Worm (Caenorhabditis elegans): Measurements from ENCODE around the gene gcsh-1.

gcsh-1 gene

ce11 chrX:14478743-14479428 lies 36.0 kb downstream of the gcsh-1 start, which contains the start of gene M163.11 (continued):
- TF ChIP-seq daf-16 (GFP tag; optimal IDR thresholded peaks at IDR 0.05) (peak in 1 of 2 experiments; percentile 72), daf-16 (tag; optimal IDR thresholded peaks at IDR 0.05) (peak; percentile 54), lin-1 (GFP tag; IDR thresholded peaks at IDR 0.05) (peak; percentile 72; the same call in 1 of the 2 replicates), D1046.2 (GFP tag; IDR thresholded peaks at IDR 0.05) (peak; percentile 85; the same call in 1 of the 2 replicates), tra-1 (GFP tag; IDR thresholded peaks at IDR 0.05) (peak; percentile 74), saeg-2 (GFP tag; IDR thresholded peaks at IDR 0.05) (0 out of 2 replicates have a peak, but pooled peaks have one; percentile 62), set-16 (GFP tag; IDR thresholded peaks at IDR 0.05) (no peak), Y48G9A.11 (GFP tag; IDR thresholded peaks at IDR 0.05) (peak; percentile 55), ZK546.5 (tag; optimal IDR thresholded peaks at IDR 0.05) (no peak), duxl-1 (tag; optimal IDR thresholded peaks at IDR 0.05; ENCODE audit: poor library complexity) (peak; percentile 64), fkh-10 (GFP tag; optimal IDR thresholded peaks at IDR 0.05) (no peak), snpc-1.2 (GFP tag; IDR thresholded peaks at IDR 0.05) (peak; percentile 77), F49E8.2 (tag; optimal IDR thresholded peaks at IDR 0.05; ENCODE audit: borderline replicate concordance) (peak; percentile 38), daf-12 (tag; optimal IDR thresholded peaks at IDR 0.05) (no peak), T26A8.4 (GFP tag; IDR thresholded peaks at IDR 0.05) (peak; percentile 22; the same call in 1 of the 2 replicates), lin-39 (tag; optimal IDR thresholded peaks at IDR 0.05) (no peak), nhr-48 (tag; optimal IDR thresholded peaks at IDR 0.05) (peak; percentile 1), lin-15B (tag; optimal IDR thresholded peaks at IDR 0.05) (no peak), T20F7.1 (GFP tag; optimal IDR thresholded peaks at IDR 0.05) (peak; percentile 43), unc-39 (tag; optimal IDR thresholded peaks at IDR 0.05) (no peak), mxl-3 (GFP tag; optimal IDR thresholded peaks at IDR 0.05) (peak; percentile 24), nhr-102 (tag; optimal IDR thresholded peaks at IDR 0.05) (no peak), Y75B8A.6 (GFP tag; IDR thresholded peaks at IDR 0.05) (no peak), nhr-42 (GFP tag; IDR thresholded peaks at IDR 0.05) (peak; percentile 74), zfp-2 (tag; optimal IDR thresholded peaks at IDR 0.05) (no peak)

DNA sequence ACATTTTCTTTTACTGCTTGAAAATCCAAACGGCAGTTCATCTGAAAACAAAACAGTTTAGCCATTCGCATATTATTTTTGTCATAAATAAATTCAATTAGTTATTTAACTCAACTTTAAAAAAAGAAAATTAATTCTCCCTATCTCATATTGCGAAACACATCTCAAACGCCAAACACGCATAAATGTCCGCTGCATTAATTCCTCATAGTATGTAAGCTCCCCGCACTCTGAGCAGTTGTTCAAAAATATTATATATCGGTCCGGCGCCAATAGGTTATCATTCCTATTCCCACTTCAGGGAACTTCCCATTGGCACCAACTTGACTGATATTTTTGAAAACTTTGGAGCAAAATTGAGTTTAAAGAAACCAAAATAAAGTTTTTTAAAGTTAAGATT lies 36.7 kb downstream of the gcsh-1 start:
- TF ChIP-seq ceh-44 (GFP tag; IDR thresholded peaks at IDR 0.05) (no peak), ceh-62 (tag; optimal IDR thresholded peaks at IDR 0.05) (no peak), mes-2 (tag; optimal IDR thresholded peaks at IDR 0.05; ENCODE audit: poor library complexity, severe bottlenecking) (peak; percentile 54), D1046.2 (GFP tag; IDR thresholded peaks at IDR 0.05) (no peak), pqm-1 (tag; optimal IDR thresholded peaks at IDR 0.05) (no peak), F37D6.2 (tag; optimal IDR thresholded peaks at IDR 0.05) (peak; percentile 65), hmg-1.1 (GFP tag; IDR thresholded peaks at IDR 0.05) (peak; percentile 48), nhr-25 (tag; optimal IDR thresholded peaks at IDR 0.05; ENCODE audit: borderline replicate concordance, insufficient read depth) (no peak), ces-1 (GFP tag; optimal IDR thresholded peaks at IDR 0.05) (no peak), dve-1 (tag; optimal IDR thresholded peaks at IDR 0.05; ENCODE audit: insufficient read depth) (peak; percentile 51), unc-39 (tag; optimal IDR thresholded peaks at IDR 0.05) (no peak), dmd-9 (GFP tag; IDR thresholded peaks at IDR 0.05) (no peak), ama-1 (optimal IDR thresholded peaks at IDR 0.05) (no peak), lin-15B (tag; optimal IDR thresholded peaks at IDR 0.05) (no peak), zfp-2 (tag; optimal IDR thresholded peaks at IDR 0.05) (no peak), snpc-4 (tag; optimal IDR thresholded peaks at IDR 0.05) (peak; percentile 87), daf-8 (GFP tag; IDR thresholded peaks at IDR 0.05) (no peak), Y75B8A.6 (GFP tag; IDR thresholded peaks at IDR 0.05) (no peak), F10B5.3 (tag; optimal IDR thresholded peaks at IDR 0.05) (no peak), cey-2 (tag; optimal IDR thresholded peaks at IDR 0.05; ENCODE audit: borderline replicate concordance, insufficient read depth) (no peak), mxl-2 (GFP tag; conservative IDR thresholded peaks at IDR 0.05) (no peak), ceh-20 (GFP tag; IDR thresholded peaks at IDR 0.05) (no peak), nhr-237 (tag; optimal IDR thresholded peaks at IDR 0.05) (no peak), pha-4 (GFP tag; IDR thresholded peaks at IDR 0.05) (no peak), pha-4 (tag; optimal IDR thresholded peaks at IDR 0.05) (no peak), sdz-12 (GFP tag; optimal IDR thresholded peaks at IDR 0.05) (no peak), gei-8 (GFP tag; optimal IDR thresholded peaks at IDR 0.05) (no peak), nhr-76 (tag; optimal IDR thresholded peaks at IDR 0.05) (no peak), snpc-1.2 (GFP tag; IDR thresholded peaks at IDR 0.05) (no peak), daf-12 (tag; optimal IDR thresholded peaks at IDR 0.05) (no peak), lir-3 (tag; optimal IDR thresholded peaks at IDR 0.05) (no peak)

Data from whole organism, L4 larva.